Worm (Caenorhabditis elegans) whole organism, mixed stage, embryonic: Measurements from ENCODE around the gene T28F3.8.

ENCODE experiments used
- nhr-237 ChIP-seq: fragments of 150-350 bp; optimal IDR thresholded peaks from 2 replicates; lab custom pipeline; 2014; ENCODE audit warnings: missing biosample characterization, missing genetic modification characterization
- unc-62 ChIP-seq: fragments of 150-350 bp; optimal IDR thresholded peaks from 2 replicates; lab custom pipeline; 2014; ENCODE audit warnings: missing biosample characterization, missing genetic modification reagents, missing genetic modification characterization

DNA sequence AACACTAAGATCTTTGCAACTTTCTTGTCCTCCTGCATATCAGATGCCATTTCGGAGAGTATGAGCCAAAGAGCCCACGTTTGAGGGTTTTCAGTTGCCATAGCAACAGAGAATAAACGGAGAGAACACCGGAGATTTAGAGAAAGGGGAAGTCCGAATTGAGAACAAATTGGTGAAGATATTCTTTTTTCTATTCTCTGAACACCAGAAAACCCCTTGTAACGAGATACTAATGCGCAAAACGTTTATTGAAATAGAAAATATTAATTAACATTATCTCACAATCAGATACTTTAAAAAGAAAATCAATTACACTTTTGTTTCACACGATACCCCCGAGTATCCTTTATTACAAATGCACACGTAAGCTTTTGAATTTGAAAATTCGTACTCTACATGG, 5.2 kb downstream of the T28F3.8 start, which contains the start of gene ifta-2:
- TF ChIP-seq nhr-237 (tag; lab: Kevin White, UChicago) (no peak), unc-62 (GFP tag; lab: Kevin White, UChicago) (no peak)
